Worm (Caenorhabditis elegans) whole organism, young adult: ENCODE results near the gene nlp-11.

Source experiments
- B0261.1 ChIP-seq: sonication (generic microtip); optimal IDR thresholded peaks from 2 replicates; lab custom pipeline; 2016; ENCODE audit warnings: mild to moderate bottlenecking, missing genetic modification characterization, moderate library complexity, missing compliant biosample characterization
- C06A6.2 ChIP-seq: fragments of 200-800 bp; sonication (Bioruptor generic); conservative IDR thresholded peaks from 2 replicates; pipeline ENCODE4 v1.3.6; 2022; ENCODE audit warnings: missing genetic modification characterization, missing compliant biosample characterization
- C17E4.6 ChIP-seq: fragments of 200-800 bp; sonication (Bioruptor generic); IDR thresholded peaks from 2 replicates; pipeline ENCODE4 v1.3.6; 2022; ENCODE audit warnings: missing genetic modification reagents, missing genetic modification characterization, missing compliant biosample characterization
- F23B12.7 ChIP-seq: sonication (generic microtip); optimal IDR thresholded peaks from 2 replicates; lab custom pipeline; 2017; ENCODE audit warnings: missing genetic modification characterization, mild to moderate bottlenecking, missing compliant biosample characterization, antibody characterized with exemption, moderate library complexity; ENCODE audit not compliant: insufficient read depth
- F49E8.2 ChIP-seq: sonication (generic microtip); optimal IDR thresholded peaks from 3 replicates; lab custom pipeline; 2017; ENCODE audit warnings: missing genetic modification characterization, mild to moderate bottlenecking, missing compliant biosample characterization, antibody characterized with exemption, moderate library complexity; ENCODE audit not compliant: insufficient read depth
- F52B5.7 ChIP-seq: sonication (generic microtip); optimal IDR thresholded peaks from 2 replicates; lab custom pipeline; 2016; ENCODE audit warnings: mild to moderate bottlenecking, missing genetic modification characterization, missing compliant biosample characterization
- Y67H2A.10 ChIP-seq: fragments of 200-800 bp; sonication (Bioruptor generic); conservative IDR thresholded peaks from 2 replicates; pipeline ENCODE4 v1.3.6; 2022; ENCODE audit warnings: missing genetic modification reagents, missing genetic modification characterization, missing compliant biosample characterization
- ama-1 ChIP-seq, 3 experiments: fragments of 150-350 bp in 1 of 3; sonication (generic microtip) in 2 of 3; optimal IDR thresholded peaks; 2 replicates each; lab custom pipeline; 2014 to 2018; ENCODE audit warnings: missing biosample characterization in 2 of 3, missing genetic modification characterization in 2 of 3, missing genetic modification reagents in 2 of 3
- aptf-3 ChIP-seq: fragments of 200-800 bp; sonication (Bioruptor generic); IDR thresholded peaks from 2 replicates; pipeline ENCODE4 v1.3.6; 2022; ENCODE audit warnings: missing genetic modification characterization, missing compliant biosample characterization
- atf-7 ChIP-seq: sonication (generic microtip); optimal IDR thresholded peaks from 2 replicates; lab custom pipeline; 2017; ENCODE audit warnings: mild to moderate bottlenecking, missing genetic modification characterization, missing compliant biosample characterization
- athp-1 ChIP-seq: sonication (generic microtip); optimal IDR thresholded peaks from 2 replicates; lab custom pipeline; 2017; ENCODE audit warnings: mild to moderate bottlenecking, missing genetic modification characterization, missing compliant biosample characterization
- attf-3 ChIP-seq: fragments of 200-800 bp; sonication (Bioruptor generic); conservative IDR thresholded peaks from 2 replicates; pipeline ENCODE4 v1.3.6; 2022; ENCODE audit warnings: missing genetic modification reagents, missing genetic modification characterization, missing compliant biosample characterization
- bed-1 ChIP-seq: fragments of 200-800 bp; sonication (Bioruptor generic); IDR thresholded peaks from 2 replicates; pipeline ENCODE4 v1.3.6; 2022; ENCODE audit warnings: missing genetic modification reagents, missing genetic modification characterization, missing compliant biosample characterization
- die-1 ChIP-seq: sonication (generic microtip); optimal IDR thresholded peaks from 2 replicates; lab custom pipeline; 2016; ENCODE audit warnings: missing genotype, mild to moderate bottlenecking, missing genetic modification characterization, missing compliant biosample characterization
- dpl-1 ChIP-seq: fragments of 150-350 bp; optimal IDR thresholded peaks from 2 replicates; lab custom pipeline; 2014; ENCODE audit warnings: missing biosample characterization, missing genetic modification reagents, missing genetic modification characterization
- efl-1 ChIP-seq: fragments of 150-350 bp; optimal IDR thresholded peaks from 2 replicates; lab custom pipeline; 2014; ENCODE audit warnings: missing biosample characterization, missing genetic modification reagents, missing genetic modification characterization
- egl-44 ChIP-seq: fragments of 200-800 bp; sonication (Bioruptor generic); IDR thresholded peaks from 2 replicates; pipeline ENCODE4 v1.3.6; 2022; ENCODE audit warnings: missing genetic modification reagents, missing genetic modification characterization, missing compliant biosample characterization
- ekl-4 ChIP-seq: fragments of 200-800 bp; sonication (Bioruptor generic); IDR thresholded peaks from 2 replicates; pipeline ENCODE4 v1.3.6; 2022; ENCODE audit warnings: missing genetic modification reagents, missing genetic modification characterization, missing compliant biosample characterization
- him-1 ChIP-seq: sonication (generic microtip); optimal IDR thresholded peaks from 2 replicates; lab custom pipeline; 2016; ENCODE audit warnings: missing genotype, missing genetic modification reagents, missing genetic modification characterization, missing compliant biosample characterization
- hmg-1.2 ChIP-seq: fragments of 200-800 bp; sonication (Bioruptor generic); IDR thresholded peaks from 2 replicates; pipeline ENCODE4 v1.3.6; 2022; ENCODE audit warnings: missing genetic modification reagents, missing genetic modification characterization, missing compliant biosample characterization
- hrde-1 ChIP-seq: sonication (generic microtip); optimal IDR thresholded peaks from 2 replicates; lab custom pipeline; 2016; ENCODE audit warnings: missing genetic modification characterization, mild to moderate bottlenecking, missing compliant biosample characterization, moderate library complexity, missing genotype, missing genetic modification reagents, borderline replicate concordance
- let-607 ChIP-seq, 2 experiments: fragments of 200-800 bp in 1 of 2; sonication (Bioruptor generic) in 1 of 2; sonication (generic microtip) in 1 of 2; optimal IDR thresholded peaks; 2 replicates each; lab custom pipeline; 2016 to 2018; ENCODE audit warnings: mild to moderate bottlenecking in 2 of 2, missing compliant biosample characterization in 2 of 2, missing genetic modification characterization in 2 of 2, moderate library complexity in 2 of 2, missing genotype in 1 of 2
- lin-35 ChIP-seq, 3 experiments: fragments of 150-350 bp in 2 of 3; sonication (generic microtip) in 1 of 3; optimal IDR thresholded peaks; 2 replicates each; lab custom pipeline; 2014 to 2018; ENCODE audit warnings: missing biosample characterization in 3 of 3, missing genetic modification characterization in 3 of 3, missing genetic modification reagents in 3 of 3
- lin-40 ChIP-seq: sonication (generic microtip); optimal IDR thresholded peaks from 2 replicates; lab custom pipeline; 2016; ENCODE audit warnings: missing genetic modification characterization, mild to moderate bottlenecking, missing compliant biosample characterization, missing genotype, missing genetic modification reagents
- lin-54 ChIP-seq: fragments of 200-800 bp; sonication (Bioruptor generic); optimal IDR thresholded peaks from 2 replicates; lab custom pipeline; 2018; ENCODE audit warnings: mild to moderate bottlenecking, missing genetic modification characterization, missing compliant biosample characterization
- lir-1 ChIP-seq: fragments of 200-800 bp; sonication (Bioruptor generic); conservative IDR thresholded peaks from 2 replicates; pipeline ENCODE4 v1.3.6; 2022; ENCODE audit warnings: missing genetic modification reagents, missing genetic modification characterization, missing compliant biosample characterization
- lsy-27 ChIP-seq: sonication (generic microtip); optimal IDR thresholded peaks from 2 replicates; lab custom pipeline; 2017; ENCODE audit warnings: missing genetic modification characterization, mild to moderate bottlenecking, missing compliant biosample characterization, antibody characterized with exemption, missing genotype, borderline replicate concordance; ENCODE audit not compliant: insufficient read depth
- madf-10 ChIP-seq: sonication (generic microtip); optimal IDR thresholded peaks from 2 replicates; lab custom pipeline; 2016; ENCODE audit warnings: mild to moderate bottlenecking, missing genetic modification characterization, missing compliant biosample characterization
- madf-6 ChIP-seq: fragments of 200-800 bp; sonication (Bioruptor generic); IDR thresholded peaks from 2 replicates; pipeline ENCODE4 v1.3.6; 2022; ENCODE audit warnings: missing genetic modification reagents, missing genetic modification characterization, missing compliant biosample characterization
- madf-8 ChIP-seq: fragments of 200-800 bp; sonication (Bioruptor generic); conservative IDR thresholded peaks from 2 replicates; pipeline ENCODE4 v1.3.6; 2022; ENCODE audit warnings: missing genetic modification reagents, missing genetic modification characterization, missing compliant biosample characterization
- mcd-1 ChIP-seq: fragments of 200-800 bp; sonication (Bioruptor generic); IDR thresholded peaks from 2 replicates; pipeline ENCODE4 v1.3.6; 2022; ENCODE audit warnings: missing genetic modification reagents, missing genetic modification characterization, missing compliant biosample characterization
- nfya-2 ChIP-seq: fragments of 200-800 bp; sonication (Bioruptor generic); IDR thresholded peaks from 2 replicates; pipeline ENCODE4 v1.3.6; 2022; ENCODE audit warnings: missing genetic modification reagents, missing genetic modification characterization, missing compliant biosample characterization
- nhr-80 ChIP-seq: sonication (generic microtip); optimal IDR thresholded peaks from 2 replicates; lab custom pipeline; 2016; ENCODE audit warnings: missing genetic modification characterization, missing compliant biosample characterization
- nhr-90 ChIP-seq: sonication (generic microtip); optimal IDR thresholded peaks from 2 replicates; lab custom pipeline; 2016; ENCODE audit warnings: missing genotype, mild to moderate bottlenecking, missing genetic modification characterization, missing compliant biosample characterization
- rec-8 ChIP-seq, 2 experiments: sonication (generic microtip); optimal IDR thresholded peaks; 2 replicates each; lab custom pipeline; 2016; ENCODE audit warnings: mild to moderate bottlenecking in 2 of 2, missing genetic modification characterization in 2 of 2, missing genetic modification reagents in 2 of 2, missing genotype in 2 of 2, missing biosample characterization in 1 of 2, missing compliant biosample characterization in 1 of 2, moderate library complexity in 1 of 2
- rpc-1 ChIP-seq, 2 experiments: fragments of 150-350 bp in 1 of 2; sonication (generic microtip) in 1 of 2; optimal IDR thresholded peaks; 2 replicates each; lab custom pipeline; 2014 to 2018; ENCODE audit warnings: missing biosample characterization in 1 of 2, missing genetic modification characterization in 1 of 2, missing genetic modification reagents in 1 of 2, missing genotype in 1 of 2
- sdz-38 ChIP-seq: sonication (generic microtip); optimal IDR thresholded peaks from 2 replicates; lab custom pipeline; 2016; ENCODE audit warnings: missing genotype, missing genetic modification characterization, missing compliant biosample characterization
- snpc-3.4 ChIP-seq: sonication (generic microtip); optimal IDR thresholded peaks from 2 replicates; lab custom pipeline; 2017; ENCODE audit warnings: missing genetic modification characterization, mild to moderate bottlenecking, missing compliant biosample characterization, antibody characterized with exemption, moderate library complexity, missing genotype, missing genetic modification reagents
- tbp1 ChIP-seq: fragments of 200-800 bp; sonication (Bioruptor generic); optimal IDR thresholded peaks from 2 replicates; lab custom pipeline; 2018; ENCODE audit warnings: mild to moderate bottlenecking, missing genetic modification characterization, missing compliant biosample characterization
- unc-62 ChIP-seq: fragments of 150-350 bp; optimal IDR thresholded peaks from 2 replicates; lab custom pipeline; 2014; ENCODE audit warnings: missing biosample characterization, missing genetic modification reagents, missing genetic modification characterization
- xnd-1 ChIP-seq: sonication (generic microtip); optimal IDR thresholded peaks from 2 replicates; lab custom pipeline; 2016; ENCODE audit warnings: missing genotype, missing genetic modification reagents, missing genetic modification characterization, missing compliant biosample characterization
- ztf-18 ChIP-seq: sonication (generic microtip); optimal IDR thresholded peaks from 2 replicates; lab custom pipeline; 2016; ENCODE audit warnings: missing genotype, mild to moderate bottlenecking, missing genetic modification characterization, missing compliant biosample characterization
- ztf-25 ChIP-seq: fragments of 200-800 bp; sonication (Bioruptor generic); IDR thresholded peaks from 2 replicates; pipeline ENCODE4 v1.3.6; 2022; ENCODE audit warnings: missing genetic modification reagents, missing genetic modification characterization, missing compliant biosample characterization
- ztf-28 ChIP-seq: fragments of 200-800 bp; sonication (Bioruptor generic); IDR thresholded peaks from 2 replicates; pipeline ENCODE4 v1.3.6; 2022; ENCODE audit warnings: missing genetic modification reagents, missing genetic modification characterization, missing compliant biosample characterization

nlp-11 gene

ce11 chrII:9713083-9713482 is 21.3 kb upstream of the nlp-11 start (continued):
- TF ChIP-seq rec-8 (tag; optimal IDR thresholded peaks at IDR 0.05; lab: Kevin White, UChicago) (peak in 1 of 2 experiments; percentile 39), attf-3 (GFP tag; lab: Robert Waterston, UW) (no peak), ztf-18 (tag; lab: Kevin White, UChicago) (peak; percentile 46), rpc-1 (optimal IDR thresholded peaks at IDR 0.05; lab: Kevin White, UChicago) (peak; percentile 73), rpc-1 (tag; optimal IDR thresholded peaks at IDR 0.05; lab: Kevin White, UChicago) (peak; percentile 94), bed-1 (GFP tag; lab: Robert Waterston, UW) (no peak), nhr-90 (peak; percentile 35), atf-7 (no peak), lin-40 (tag; lab: Kevin White, UChicago) (no peak), unc-62 (GFP tag; lab: Kevin White, UChicago) (no peak), nfya-2 (GFP tag; lab: Robert Waterston, UW) (no peak), ekl-4 (GFP tag; lab: Robert Waterston, UW) (0 out of 2 replicates have a peak, but pooled peaks have one; percentile 11), die-1 (tag; lab: Kevin White, UChicago) (peak; percentile 58), ztf-28 (GFP tag; lab: Robert Waterston, UW) (0 out of 2 replicates have a peak, but pooled peaks have one; percentile 25), lir-1 (no peak), ama-1 (optimal IDR thresholded peaks at IDR 0.05; lab: Kevin White, UChicago) (no peak), ama-1 (GFP tag; optimal IDR thresholded peaks at IDR 0.05; lab: Kevin White, UChicago) (no peak), hmg-1.2 (GFP tag; lab: Robert Waterston, UW) (peak; percentile 41; the same call in 1 of the 2 replicates), lsy-27 (peak; percentile 44), nhr-80 (tag; lab: Kevin White, UChicago) (peak; percentile 4), C17E4.6 (no peak), madf-6 (GFP tag; lab: Robert Waterston, UW) (peak; percentile 35; the same call in 1 of the 2 replicates), him-1 (tag; lab: Kevin White, UChicago) (peak; percentile 32), ztf-25 (GFP tag; lab: Robert Waterston, UW) (peak; percentile 71; the same call in 1 of the 2 replicates), B0261.1 (peak; percentile 70), let-607 (tag; optimal IDR thresholded peaks at IDR 0.05; lab: Kevin White, UChicago) (no peak), madf-10 (tag; lab: Kevin White, UChicago) (no peak), tbp1 (peak; percentile 95), xnd-1 (no peak), lin-54 (GFP tag; lab: Kevin White, UChicago) (peak; percentile 11), F49E8.2 (no peak), aptf-3 (no peak)

ce11 chrII:9708835-9709299 is 17.1 kb upstream of the nlp-11 start, which contains the start of gene glt-5:
TSS of gene glt-5 (minus strand) at chrII:9708885.
- TF ChIP-seq ztf-18 (tag; lab: Kevin White, UChicago), result no peak
- no peak for TF ChIP-seq F52B5.7 (tag; lab: Kevin White, UChicago)

- peak in 1 of 3 experiments; percentile 72 for TF ChIP-seq lin-35 (GFP tag; optimal IDR thresholded peaks at IDR 0.05; lab: Kevin White, UChicago)
- TF ChIP-seq lir-1, result no peak
- TF ChIP-seq mcd-1 (GFP tag; lab: Robert Waterston, UW), result peak; percentile 78
- no peak for TF ChIP-seq C06A6.2 (GFP tag; lab: Robert Waterston, UW)
- TF ChIP-seq B0261.1, result no peak
- no peak for TF ChIP-seq hrde-1 (tag; lab: Kevin White, UChicago)
- TF ChIP-seq Y67H2A.10, result no peak
- no peak for TF ChIP-seq snpc-3.4 (tag; lab: Kevin White, UChicago)
- TF ChIP-seq let-607 (tag; optimal IDR thresholded peaks at IDR 0.05; lab: Kevin White, UChicago), result no peak
- TF ChIP-seq lin-54 (GFP tag; lab: Kevin White, UChicago), result peak; percentile 79
- peak; percentile 8 for TF ChIP-seq dpl-1
- TF ChIP-seq egl-44, result no peak
- TF ChIP-seq F23B12.7 (tag; lab: Kevin White, UChicago), result peak; percentile 32
- TF ChIP-seq unc-62 (GFP tag; lab: Kevin White, UChicago), result no peak
- TF ChIP-seq madf-8 (GFP tag; lab: Robert Waterston, UW), result no peak
- peak; percentile 43 for TF ChIP-seq efl-1 (GFP tag; lab: Kevin White, UChicago)
- no peak for TF ChIP-seq sdz-38 (tag; lab: Kevin White, UChicago)
- no peak for TF ChIP-seq athp-1 (tag; lab: Kevin White, UChicago)
These were observed 14.5 kb upstream of the nlp-11 start, which contains the start of gene Y53C12A.3 for ce11 chrII:9706207-9706606. TSS of gene Y53C12A.3 (minus strand) at chrII:9706240.
